Worm (Caenorhabditis elegans): ENCODE measurements around the gene Y39B6A.7.

The Y39B6A.7 gene

ce11 chrV:19149057-19149456, at the start of gene Y39B6A.7:
Y39B6A.7 (minus strand) TSS chrV:19149157.
- TF ChIP-seq cog-1 (tag; optimal IDR thresholded peaks at IDR 0.05), result no peak
- no peak for TF ChIP-seq T22C8.4 (GFP tag; IDR thresholded peaks at IDR 0.05)
- no peak for TF ChIP-seq med-1 (GFP tag; optimal IDR thresholded peaks at IDR 0.05; ENCODE audit: insufficient read depth)
- no peak for TF ChIP-seq ref-1 (GFP tag; conservative IDR thresholded peaks at IDR 0.05)
- TF ChIP-seq tab-1 (GFP tag; IDR thresholded peaks at IDR 0.05), result no peak
- no peak for TF ChIP-seq flt-1 (GFP tag; IDR thresholded peaks at IDR 0.05)
- no peak for TF ChIP-seq ztf-23 (GFP tag; IDR thresholded peaks at IDR 0.05)
- TF ChIP-seq ztf-29 (GFP tag; IDR thresholded peaks at IDR 0.05), result no peak
- no peak for TF ChIP-seq klf-2 (GFP tag; conservative IDR thresholded peaks at IDR 0.05)

ce11 chrV:19189963-19190597, 41.1 kb upstream of the Y39B6A.7 start, which contains the start of the genes Y39B6A.3 and pph-5:
Y39B6A.3 (minus strand) TSS chrV:19190013.
pph-5 (plus strand) TSS chrV:19190547.
- TF ChIP-seq ztf-23 (GFP tag; IDR thresholded peaks at IDR 0.05), result no peak
- no peak for TF ChIP-seq med-1 (GFP tag; optimal IDR thresholded peaks at IDR 0.05; ENCODE audit: insufficient read depth)
- TF ChIP-seq tab-1 (GFP tag; IDR thresholded peaks at IDR 0.05), result no peak
- no peak for TF ChIP-seq ref-1 (GFP tag; conservative IDR thresholded peaks at IDR 0.05)

ce11 chrV:19181684-19182083, 32.7 kb upstream of the Y39B6A.7 start:
- TF ChIP-seq tab-1 (GFP tag; IDR thresholded peaks at IDR 0.05) (no peak), ztf-29 (GFP tag; IDR thresholded peaks at IDR 0.05) (no peak), ref-1 (GFP tag; conservative IDR thresholded peaks at IDR 0.05) (no peak), med-1 (GFP tag; optimal IDR thresholded peaks at IDR 0.05; ENCODE audit: insufficient read depth) (no peak), cog-1 (tag; optimal IDR thresholded peaks at IDR 0.05) (no peak), klf-2 (GFP tag; conservative IDR thresholded peaks at IDR 0.05) (no peak), T22C8.4 (GFP tag; IDR thresholded peaks at IDR 0.05) (no peak), flt-1 (GFP tag; IDR thresholded peaks at IDR 0.05) (no peak), ztf-23 (GFP tag; IDR thresholded peaks at IDR 0.05) (no peak)

- TF ChIP-seq klf-2 (GFP tag; conservative IDR thresholded peaks at IDR 0.05) (no peak), ztf-23 (GFP tag; IDR thresholded peaks at IDR 0.05) (no peak), tab-1 (GFP tag; IDR thresholded peaks at IDR 0.05) (no peak), med-1 (GFP tag; optimal IDR thresholded peaks at IDR 0.05; ENCODE audit: insufficient read depth) (no peak), flt-1 (GFP tag; IDR thresholded peaks at IDR 0.05) (no peak), ref-1 (GFP tag; conservative IDR thresholded peaks at IDR 0.05) (no peak), T22C8.4 (GFP tag; IDR thresholded peaks at IDR 0.05) (no peak), cog-1 (tag; optimal IDR thresholded peaks at IDR 0.05) (no peak), ztf-29 (GFP tag; IDR thresholded peaks at IDR 0.05) (no peak)
These were observed 29.9 kb upstream of the Y39B6A.7 start for ce11 chrV:19178896-19179295.

- TF ChIP-seq ztf-29 (GFP tag; IDR thresholded peaks at IDR 0.05), result no peak
These were observed 28.8 kb upstream of the Y39B6A.7 start for ce11 chrV:19177804-19178203.

- TF ChIP-seq flt-1 (GFP tag; IDR thresholded peaks at IDR 0.05) (no peak), cog-1 (tag; optimal IDR thresholded peaks at IDR 0.05) (no peak), T22C8.4 (GFP tag; IDR thresholded peaks at IDR 0.05) (no peak), tab-1 (GFP tag; IDR thresholded peaks at IDR 0.05) (no peak), klf-2 (GFP tag; conservative IDR thresholded peaks at IDR 0.05) (no peak)
These were observed 28.1 kb upstream of the Y39B6A.7 start for ce11 chrV:19177070-19177469.

- TF ChIP-seq T22C8.4 (GFP tag; IDR thresholded peaks at IDR 0.05), result no peak
- no peak for TF ChIP-seq cog-1 (tag; optimal IDR thresholded peaks at IDR 0.05)
- TF ChIP-seq klf-2 (GFP tag; conservative IDR thresholded peaks at IDR 0.05), result no peak
These were observed 26.8 kb upstream of the Y39B6A.7 start for ce11 chrV:19175714-19176113.

ce11 chrV:19174626-19175025, 25.7 kb upstream of the Y39B6A.7 start, which contains the start of gene hot-2:
hot-2 (plus strand) TSS chrV:19174759.
- TF ChIP-seq klf-2 (GFP tag; conservative IDR thresholded peaks at IDR 0.05), result no peak
- TF ChIP-seq med-1 (GFP tag; optimal IDR thresholded peaks at IDR 0.05; ENCODE audit: insufficient read depth), result no peak
- no peak for TF ChIP-seq flt-1 (GFP tag; IDR thresholded peaks at IDR 0.05)
- no peak for TF ChIP-seq T22C8.4 (GFP tag; IDR thresholded peaks at IDR 0.05)
- no peak for TF ChIP-seq ztf-29 (GFP tag; IDR thresholded peaks at IDR 0.05)
- TF ChIP-seq ref-1 (GFP tag; conservative IDR thresholded peaks at IDR 0.05), result no peak
- TF ChIP-seq tab-1 (GFP tag; IDR thresholded peaks at IDR 0.05), result no peak
- TF ChIP-seq cog-1 (tag; optimal IDR thresholded peaks at IDR 0.05), result no peak
- TF ChIP-seq ztf-23 (GFP tag; IDR thresholded peaks at IDR 0.05), result no peak

ce11 chrV:19158664-19159063, 9.7 kb upstream of the Y39B6A.7 start, which contains the start of gene Y39B6A.5:
Y39B6A.5 (minus strand) TSS chrV:19158877.
- no peak for TF ChIP-seq med-1 (GFP tag; optimal IDR thresholded peaks at IDR 0.05; ENCODE audit: insufficient read depth)
- TF ChIP-seq ref-1 (GFP tag; conservative IDR thresholded peaks at IDR 0.05), result no peak
- no peak for TF ChIP-seq klf-2 (GFP tag; conservative IDR thresholded peaks at IDR 0.05)
- no peak for TF ChIP-seq tab-1 (GFP tag; IDR thresholded peaks at IDR 0.05)
- no peak for TF ChIP-seq flt-1 (GFP tag; IDR thresholded peaks at IDR 0.05)
- TF ChIP-seq ztf-23 (GFP tag; IDR thresholded peaks at IDR 0.05), result no peak
- TF ChIP-seq T22C8.4 (GFP tag; IDR thresholded peaks at IDR 0.05), result no peak
- no peak for TF ChIP-seq cog-1 (tag; optimal IDR thresholded peaks at IDR 0.05)
- TF ChIP-seq ztf-29 (GFP tag; IDR thresholded peaks at IDR 0.05), result no peak

ce11 chrV:19153806-19154205, 4.8 kb upstream of the Y39B6A.7 start, which contains the start of gene tsp-13:
tsp-13 (plus strand) TSS chrV:19154106.
- TF ChIP-seq ref-1 (GFP tag; conservative IDR thresholded peaks at IDR 0.05) (no peak), med-1 (GFP tag; optimal IDR thresholded peaks at IDR 0.05; ENCODE audit: insufficient read depth) (no peak), klf-2 (GFP tag; conservative IDR thresholded peaks at IDR 0.05) (no peak), cog-1 (tag; optimal IDR thresholded peaks at IDR 0.05) (no peak), flt-1 (GFP tag; IDR thresholded peaks at IDR 0.05) (no peak), ztf-23 (GFP tag; IDR thresholded peaks at IDR 0.05) (no peak)
